Fruit fly (Drosophila melanogaster): ENCODE measurements around the gene aay.
A peak's percentile ranks its signal among the peaks of the same experiment; 100 is the strongest.

The aay gene

dm6 chr3L:9460775-9461491 lies 37.9 kb downstream of the aay start, which contains the start of the genes CG3434 and CG44838 (continued):
- peak; percentile 63 for TF ChIP-seq CG15336 (GFP tag; IDR thresholded peaks at IDR 0.05)
- TF ChIP-seq CG3032 (tag; optimal IDR thresholded peaks at IDR 0.05), result peak; percentile 75
- peak; percentile 86 for TF ChIP-seq Sox14 (GFP tag; optimal IDR thresholded peaks at IDR 0.05)
- peak; percentile 5 for TF ChIP-seq fd85E (GFP tag; optimal IDR thresholded peaks at IDR 0.05)
- peak; percentile 77 for TF ChIP-seq CG31627 (GFP tag; optimal IDR thresholded peaks at IDR 0.05)
- peak; percentile 28 for TF ChIP-seq CG10669 (GFP tag; optimal IDR thresholded peaks at IDR 0.05)
- TF ChIP-seq CG8119 (GFP tag; IDR thresholded peaks at IDR 0.05), result peak; percentile 72
- TF ChIP-seq fkh (GFP tag; optimal IDR thresholded peaks at IDR 0.05), result peak; percentile 93
- TF ChIP-seq pdm3 (GFP tag; optimal IDR thresholded peaks at IDR 0.05), result peak; percentile 80
- TF ChIP-seq CG3919 (GFP tag; optimal IDR thresholded peaks at IDR 0.05), result peak; percentile 76
- TF ChIP-seq CG11294 (GFP tag; IDR thresholded peaks at IDR 0.05), result peak; percentile 52; the same call in 1 of the 2 replicates
- peak; percentile 92 for TF ChIP-seq Eip78C (GFP tag)
- peak; percentile 81 for TF ChIP-seq Met (GFP tag; optimal IDR thresholded peaks at IDR 0.05)
- TF ChIP-seq dsx (GFP tag; optimal IDR thresholded peaks at IDR 0.05; ENCODE audit: poor library complexity, severe bottlenecking), result peak; percentile 47
- peak; percentile 79 for TF ChIP-seq CG6276 (GFP tag; optimal IDR thresholded peaks at IDR 0.05)
- TF ChIP-seq Lpt (GFP tag; optimal IDR thresholded peaks at IDR 0.05), result peak; percentile 61
- TF ChIP-seq Blimp-1 (GFP tag; optimal IDR thresholded peaks at IDR 0.05), result no peak
- TF ChIP-seq CG11902 (GFP tag; optimal IDR thresholded peaks at IDR 0.05), result peak; percentile 21
- peak; percentile 74 for TF ChIP-seq lz (GFP tag; optimal IDR thresholded peaks at IDR 0.05)
- TF ChIP-seq Ets96B (tag; optimal IDR thresholded peaks at IDR 0.05), result peak; percentile 68
- TF ChIP-seq CG32006 (GFP tag; optimal IDR thresholded peaks at IDR 0.05), result peak; percentile 70

- TF ChIP-seq Ets96B (tag; optimal IDR thresholded peaks at IDR 0.05) (peak; percentile 27), CG15336 (GFP tag; IDR thresholded peaks at IDR 0.05) (peak; percentile 6; the same call in 1 of the 2 replicates), CG11902 (GFP tag; optimal IDR thresholded peaks at IDR 0.05) (no peak), Gug (GFP tag; IDR thresholded peaks at IDR 0.05) (no peak), CG6276 (GFP tag; optimal IDR thresholded peaks at IDR 0.05) (no peak), CG10669 (GFP tag; optimal IDR thresholded peaks at IDR 0.05) (peak; percentile 23), CG11294 (GFP tag; IDR thresholded peaks at IDR 0.05) (peak; percentile 36; the same call in 1 of the 2 replicates), CG34406 (GFP tag; optimal IDR thresholded peaks at IDR 0.05) (no peak), svp (GFP tag) (no peak), Eip93F (GFP tag; optimal IDR thresholded peaks at IDR 0.05) (no peak), CG31627 (GFP tag; optimal IDR thresholded peaks at IDR 0.05) (peak; percentile 7), CG4318 (GFP tag; optimal IDR thresholded peaks at IDR 0.05) (no peak), CG6163 (GFP tag; IDR thresholded peaks at IDR 0.05) (peak; percentile 43; the same call in 1 of the 3 replicates), Hr39 (GFP tag; optimal IDR thresholded peaks at IDR 0.05) (peak; percentile 50), Sox14 (GFP tag; optimal IDR thresholded peaks at IDR 0.05) (peak; percentile 4), salr (GFP tag; optimal IDR thresholded peaks at IDR 0.05) (peak in 1 of 2 experiments; percentile 7), CG1621 (tag; optimal IDR thresholded peaks at IDR 0.05) (peak; percentile 47), eg (GFP tag; IDR thresholded peaks at IDR 0.05) (peak; percentile 62)
These were observed 38.7 kb downstream of the aay start for dm6 chr3L:9461670-9462246.

- TF ChIP-seq CG10669 (GFP tag; optimal IDR thresholded peaks at IDR 0.05), result peak; percentile 90
- TF ChIP-seq CG3032 (tag; optimal IDR thresholded peaks at IDR 0.05), result peak; percentile 91
- peak; percentile 90 for TF ChIP-seq lz (GFP tag; optimal IDR thresholded peaks at IDR 0.05)
- TF ChIP-seq vri (GFP tag; optimal IDR thresholded peaks at IDR 0.05), result peak; percentile 83
- peak; percentile 88 for TF ChIP-seq CG4318 (GFP tag; optimal IDR thresholded peaks at IDR 0.05)
- peak; percentile 90 for TF ChIP-seq CG16779 (tag; optimal IDR thresholded peaks at IDR 0.05)
- peak; percentile 89 for TF ChIP-seq dac (GFP tag; optimal IDR thresholded peaks at IDR 0.05)
- peak; percentile 95 for TF ChIP-seq svp (GFP tag)
- TF ChIP-seq CG10631 (GFP tag; optimal IDR thresholded peaks at IDR 0.05), result peak; percentile 79
- peak; percentile 97 for TF ChIP-seq CG6276 (GFP tag; optimal IDR thresholded peaks at IDR 0.05)
- peak; percentile 87 for TF ChIP-seq CG6163 (GFP tag; IDR thresholded peaks at IDR 0.05)
- TF ChIP-seq Smox (GFP tag; optimal IDR thresholded peaks at IDR 0.05), result peak; percentile 89
- peak; percentile 85 for TF ChIP-seq spab (GFP tag; optimal IDR thresholded peaks at IDR 0.05)
- TF ChIP-seq CG11294 (GFP tag; IDR thresholded peaks at IDR 0.05), result peak; percentile 78
- TF ChIP-seq CG6854 (GFP tag; optimal IDR thresholded peaks at IDR 0.05), result peak; percentile 85
- TF ChIP-seq fkh (GFP tag; optimal IDR thresholded peaks at IDR 0.05), result peak; percentile 29
- peak; percentile 80 for TF ChIP-seq Blimp-1 (GFP tag; optimal IDR thresholded peaks at IDR 0.05)
- peak; percentile 86 for TF ChIP-seq CG6792 (GFP tag; optimal IDR thresholded peaks at IDR 0.05)
- TF ChIP-seq fd59A (GFP tag; optimal IDR thresholded peaks at IDR 0.05), result peak; percentile 81
- peak; percentile 76 for TF ChIP-seq Ets21C (GFP tag; optimal IDR thresholded peaks at IDR 0.05)
- peak; percentile 96 for TF ChIP-seq CG32006 (GFP tag; optimal IDR thresholded peaks at IDR 0.05)
- peak; percentile 73 for TF ChIP-seq CG1621 (tag; optimal IDR thresholded peaks at IDR 0.05)
- peak; percentile 96 for TF ChIP-seq CG8119 (GFP tag; IDR thresholded peaks at IDR 0.05)
- peak; percentile 91 for TF ChIP-seq Eip75B (GFP tag; optimal IDR thresholded peaks at IDR 0.05)
- peak; percentile 90 for TF ChIP-seq Met (GFP tag; optimal IDR thresholded peaks at IDR 0.05)
These were observed 39.3 kb downstream of the aay start for dm6 chr3L:9462247-9462769.

Measured in whole organism, prepupa.